Worm (Caenorhabditis elegans) whole organism, mixed stage, embryonic: ENCODE data around the gene haly-1.

Source experiments
- M03D4.4 ChIP-seq: sonication (generic microtip); optimal IDR thresholded peaks from 2 replicates; lab custom pipeline; 2017; ENCODE audit warnings: mild to moderate bottlenecking, missing genetic modification characterization, missing compliant biosample characterization
- bed-3 ChIP-seq: fragments of 200-800 bp; sonication (Bioruptor generic); optimal IDR thresholded peaks from 3 replicates; lab custom pipeline; 2018; ENCODE audit warnings: mild to moderate bottlenecking, missing genetic modification characterization, moderate library complexity, missing compliant biosample characterization
- blmp-1 ChIP-seq: fragments of 150-350 bp; optimal IDR thresholded peaks from 2 replicates; lab custom pipeline; 2014; ENCODE audit warnings: missing biosample characterization, missing genetic modification characterization
- ceh-39 ChIP-seq: fragments of 150-350 bp; optimal IDR thresholded peaks from 2 replicates; lab custom pipeline; 2014; ENCODE audit warnings: missing biosample characterization, missing genetic modification characterization
- ceh-43 ChIP-seq: fragments of 200-800 bp; sonication (Bioruptor generic); optimal IDR thresholded peaks from 2 replicates; lab custom pipeline; 2018; ENCODE audit warnings: mild to moderate bottlenecking, missing genetic modification characterization, moderate library complexity, missing compliant biosample characterization
- ces-1 ChIP-seq: fragments of 150-350 bp; optimal IDR thresholded peaks from 2 replicates; lab custom pipeline; 2014; ENCODE audit warnings: missing biosample characterization, missing genetic modification reagents, missing genetic modification characterization
- cnd-1 ChIP-seq: fragments of 200-800 bp; sonication (Bioruptor generic); optimal IDR thresholded peaks from 2 replicates; lab custom pipeline; 2018; ENCODE audit warnings: mild to moderate bottlenecking, missing genetic modification characterization, missing compliant biosample characterization
- drap-1 ChIP-seq: fragments of 200-800 bp; sonication (Bioruptor generic); optimal IDR thresholded peaks from 3 replicates; lab custom pipeline; 2018; ENCODE audit warnings: mild to moderate bottlenecking, missing genetic modification characterization, missing compliant biosample characterization
- elt-1 ChIP-seq: sonication (generic microtip); optimal IDR thresholded peaks from 2 replicates; lab custom pipeline; 2017; ENCODE audit warnings: missing genetic modification characterization, mild to moderate bottlenecking, missing compliant biosample characterization, antibody characterized with exemption, moderate library complexity, borderline replicate concordance; ENCODE audit not compliant: insufficient read depth
- elt-3 ChIP-seq: fragments of 150-350 bp; optimal IDR thresholded peaks from 2 replicates; lab custom pipeline; 2014; ENCODE audit warnings: missing biosample characterization, missing genetic modification characterization
- flh-1 ChIP-seq: fragments of 200-800 bp; sonication (Bioruptor generic); optimal IDR thresholded peaks from 2 replicates; lab custom pipeline; 2018; ENCODE audit warnings: mild to moderate bottlenecking, missing genetic modification characterization, moderate library complexity, missing compliant biosample characterization
- ham-2 ChIP-seq: fragments of 200-800 bp; sonication (Bioruptor generic); optimal IDR thresholded peaks from 2 replicates; lab custom pipeline; 2018; ENCODE audit warnings: mild to moderate bottlenecking, missing genetic modification characterization, missing compliant biosample characterization
- hlh-1 ChIP-seq: fragments of 150-350 bp; optimal IDR thresholded peaks from 2 replicates; lab custom pipeline; 2014; ENCODE audit warnings: missing biosample characterization, missing genetic modification reagents, missing genetic modification characterization
- lin-13 ChIP-seq: fragments of 150-350 bp; optimal IDR thresholded peaks from 2 replicates; lab custom pipeline; 2014; ENCODE audit warnings: missing biosample characterization, missing genetic modification characterization
- lin-32 ChIP-seq: fragments of 200-800 bp; sonication (Bioruptor generic); optimal IDR thresholded peaks from 2 replicates; lab custom pipeline; 2018; ENCODE audit warnings: mild to moderate bottlenecking, missing genetic modification characterization, missing compliant biosample characterization
- lsy-2 ChIP-seq: fragments of 150-350 bp; optimal IDR thresholded peaks from 2 replicates; lab custom pipeline; 2014; ENCODE audit warnings: missing biosample characterization, missing genetic modification characterization
- mab-5 ChIP-seq: fragments of 150-350 bp; optimal IDR thresholded peaks from 2 replicates; lab custom pipeline; 2014; ENCODE audit warnings: missing biosample characterization, missing genetic modification characterization
- mep-1 ChIP-seq: fragments of 150-350 bp; optimal IDR thresholded peaks from 2 replicates; lab custom pipeline; 2017; ENCODE audit warnings: missing biosample characterization, missing genetic modification reagents, missing genetic modification characterization, inconsistent platforms
- mls-2 ChIP-seq: sonication (generic microtip); optimal IDR thresholded peaks from 2 replicates; lab custom pipeline; 2016; ENCODE audit warnings: mild to moderate bottlenecking, missing genetic modification characterization, moderate library complexity, missing compliant biosample characterization
- nhr-12 ChIP-seq: fragments of 150-350 bp; optimal IDR thresholded peaks from 2 replicates; lab custom pipeline; 2014; ENCODE audit warnings: missing biosample characterization, missing genetic modification characterization
- nhr-2 ChIP-seq: fragments of 150-350 bp; optimal IDR thresholded peaks from 2 replicates; lab custom pipeline; 2014; ENCODE audit warnings: missing biosample characterization, missing genetic modification characterization
- nhr-237 ChIP-seq: fragments of 150-350 bp; optimal IDR thresholded peaks from 2 replicates; lab custom pipeline; 2014; ENCODE audit warnings: missing biosample characterization, missing genetic modification characterization
- nhr-28 ChIP-seq: fragments of 150-350 bp; optimal IDR thresholded peaks from 2 replicates; lab custom pipeline; 2014; ENCODE audit warnings: missing biosample characterization, missing genetic modification characterization
- sem-2 ChIP-seq: fragments of 200-800 bp; sonication (Bioruptor generic); optimal IDR thresholded peaks from 2 replicates; lab custom pipeline; 2018; ENCODE audit warnings: mild to moderate bottlenecking, missing genetic modification characterization, missing compliant biosample characterization
- tbx-8 ChIP-seq: fragments of 200-800 bp; sonication (Bioruptor generic); optimal IDR thresholded peaks from 2 replicates; lab custom pipeline; 2018; ENCODE audit warnings: mild to moderate bottlenecking, missing genetic modification characterization, moderate library complexity, missing compliant biosample characterization
- unc-120 ChIP-seq: sonication (generic microtip); optimal IDR thresholded peaks from 2 replicates; lab custom pipeline; 2017; ENCODE audit warnings: missing genetic modification characterization, missing compliant biosample characterization; ENCODE audit not compliant: poor library complexity, severe bottlenecking
- unc-39 ChIP-seq: fragments of 150-350 bp; optimal IDR thresholded peaks from 2 replicates; lab custom pipeline; 2014; ENCODE audit warnings: missing biosample characterization, missing genetic modification characterization
- unc-62 ChIP-seq: fragments of 150-350 bp; optimal IDR thresholded peaks from 2 replicates; lab custom pipeline; 2014; ENCODE audit warnings: missing biosample characterization, missing genetic modification reagents, missing genetic modification characterization
- zip-8 ChIP-seq: fragments of 150-350 bp; optimal IDR thresholded peaks from 2 replicates; lab custom pipeline; 2014; ENCODE audit warnings: missing biosample characterization, missing genetic modification characterization
- ztf-11 ChIP-seq: fragments of 150-350 bp; optimal IDR thresholded peaks from 2 replicates; lab custom pipeline; 2014; ENCODE audit warnings: missing biosample characterization, missing genetic modification characterization

haly-1 gene

ce11 chrX:10888201-10888600 is 8.2 kb downstream of the haly-1 start, which contains the start of gene F47B10.6:
Gene F47B10.6, plus strand, starts transcription at chrX:10888501.
- no peak for TF ChIP-seq zip-8
- TF ChIP-seq ceh-39 (tag; lab: Kevin White, UChicago) = no peak
- TF ChIP-seq ham-2 (GFP tag; lab: Kevin White, UChicago) = no peak
- TF ChIP-seq unc-39 = no peak
- no peak for TF ChIP-seq drap-1 (GFP tag; lab: Kevin White, UChicago)
- no peak for TF ChIP-seq elt-1
- TF ChIP-seq blmp-1 = no peak
- no peak for TF ChIP-seq nhr-2 (tag; lab: Kevin White, UChicago)
- no peak for TF ChIP-seq flh-1

DNA sequence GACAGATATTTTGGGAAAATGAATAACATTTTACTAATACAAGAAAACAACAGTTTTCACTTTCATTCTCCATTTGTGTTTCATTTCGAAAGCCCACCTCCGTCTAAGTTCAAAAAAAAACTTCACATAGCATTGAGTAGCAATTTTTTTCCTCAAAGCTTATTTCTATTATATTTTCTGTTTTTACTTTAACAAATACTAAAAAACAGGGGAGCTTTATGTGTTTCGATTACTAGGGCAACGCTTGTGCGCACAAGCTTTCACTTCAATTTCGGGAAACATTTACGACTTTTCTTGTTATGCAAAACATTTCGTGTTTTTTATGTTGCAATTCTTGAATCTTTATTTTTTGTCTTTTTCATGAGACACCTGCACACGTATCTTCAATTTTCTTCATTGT is 10.5 kb downstream of the haly-1 start, which contains the start of gene T21E8.5:
TSS of gene T21E8.5 (plus strand) at position 301 of the 400 bp plus-strand sequence.
- TF ChIP-seq flh-1 (no peak), mep-1 (no peak), nhr-237 (tag; lab: Kevin White, UChicago) (no peak), zip-8 (no peak), nhr-12 (tag; lab: Kevin White, UChicago) (no peak), drap-1 (GFP tag; lab: Kevin White, UChicago) (no peak), lin-13 (tag; lab: Kevin White, UChicago) (no peak), blmp-1 (no peak), unc-62 (GFP tag; lab: Kevin White, UChicago) (no peak), ces-1 (GFP tag; lab: Kevin White, UChicago) (no peak)
- TF ChIP-seq, all 35 proteins: peak for 0

ce11 chrX:10883203-10883602 is 13.2 kb downstream of the haly-1 start, which contains the start of gene T21E8.7:
Gene T21E8.7, plus strand, starts transcription at chrX:10883503.
- TF ChIP-seq mls-2 (tag; lab: Kevin White, UChicago) (no peak), M03D4.4 (no peak), elt-3 (tag; lab: Kevin White, UChicago) (no peak), lin-32 (GFP tag; lab: Kevin White, UChicago) (no peak), sem-2 (GFP tag; lab: Kevin White, UChicago) (no peak), nhr-12 (tag; lab: Kevin White, UChicago) (no peak), hlh-1 (no peak), tbx-8 (GFP tag; lab: Kevin White, UChicago) (no peak)

ce11 chrX:10881984-10882383 is 14.4 kb downstream of the haly-1 start, which contains the start of gene T21E8.6:
Gene T21E8.6, plus strand, starts transcription at chrX:10882284.
- no peak for TF ChIP-seq nhr-28 (tag; lab: Kevin White, UChicago)
- TF ChIP-seq unc-39 = no peak
- TF ChIP-seq mls-2 (tag; lab: Kevin White, UChicago) = no peak
- no peak for TF ChIP-seq cnd-1 (tag; lab: Kevin White, UChicago)
- no peak for TF ChIP-seq ztf-11 (tag; lab: Kevin White, UChicago)
- no peak for TF ChIP-seq nhr-237 (tag; lab: Kevin White, UChicago)

DNA sequence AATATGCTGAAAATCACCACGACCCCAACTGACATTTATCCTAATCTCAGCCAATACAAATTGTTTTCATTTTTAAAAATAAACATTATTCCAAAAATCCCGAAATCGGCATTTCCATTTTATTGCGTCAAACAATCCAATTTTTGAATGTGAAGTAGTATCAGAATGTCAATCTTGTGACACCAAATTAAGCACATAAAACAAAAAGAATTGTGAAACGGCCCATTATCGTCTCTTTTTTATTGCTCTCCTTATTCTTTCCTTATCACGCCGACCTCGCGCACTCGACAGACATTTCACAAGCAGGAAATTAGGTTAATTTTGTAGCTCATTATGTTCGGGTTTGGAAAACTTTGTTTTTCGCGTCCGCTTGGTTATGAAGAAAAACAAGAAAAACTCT is 15.9 kb downstream of the haly-1 start, which contains the start of gene T21E8.4:
TSS of gene T21E8.4 (plus strand) at position 301 of the 400 bp plus-strand sequence.
- no peak for TF ChIP-seq nhr-12 (tag; lab: Kevin White, UChicago)
- no peak for TF ChIP-seq blmp-1
- no peak for TF ChIP-seq mab-5 (tag; lab: Kevin White, UChicago)
- no peak for TF ChIP-seq ces-1 (GFP tag; lab: Kevin White, UChicago)
- TF ChIP-seq drap-1 (GFP tag; lab: Kevin White, UChicago) = no peak
- no peak for TF ChIP-seq tbx-8 (GFP tag; lab: Kevin White, UChicago)
- TF ChIP-seq mls-2 (tag; lab: Kevin White, UChicago) = no peak
- no peak for TF ChIP-seq lsy-2
- TF ChIP-seq nhr-28 (tag; lab: Kevin White, UChicago) = no peak
- TF ChIP-seq sem-2 (GFP tag; lab: Kevin White, UChicago) = no peak
- TF ChIP-seq M03D4.4 = no peak
- TF ChIP-seq bed-3 = no peak
- no peak for TF ChIP-seq elt-1
- TF ChIP-seq unc-120 (tag; lab: Kevin White, UChicago) = no peak
- TF ChIP-seq lin-32 (GFP tag; lab: Kevin White, UChicago) = no peak
- TF ChIP-seq ceh-39 (tag; lab: Kevin White, UChicago) = no peak
- no peak for TF ChIP-seq ceh-43 (GFP tag; lab: Kevin White, UChicago)
- no peak for TF ChIP-seq cnd-1 (tag; lab: Kevin White, UChicago)
